Fruit fly (Drosophila melanogaster) whole organism, embryonic: ENCODE measurements around the gene lgs.

ENCODE experiments used
- Awh ChIP-seq: fragments of 200-800 bp; sonication (Bioruptor generic); IDR thresholded peaks from 2 replicates; pipeline ENCODE4, ENCODE4 v1.3.6; 2022; ENCODE audit warnings: missing biosample characterization, missing genetic modification characterization
- B-H2 ChIP-seq: fragments of 200-800 bp; sonication (Bioruptor generic); optimal IDR thresholded peaks from 2 replicates; lab custom pipeline; 2018; ENCODE audit warnings: missing biosample characterization, mild to moderate bottlenecking, missing genetic modification characterization
- BEAF-32 ChIP-seq: fragments of 200-800 bp; sonication (Bioruptor generic); optimal IDR thresholded peaks from 3 replicates; lab custom pipeline; 2017; ENCODE audit warnings: missing biosample characterization, missing genetic modification characterization, mild to moderate bottlenecking, moderate library complexity, missing genetic modification reagents
- CG1024 ChIP-seq: fragments of 200-800 bp; sonication (Bioruptor generic); IDR thresholded peaks from 2 replicates; pipeline ENCODE4 v1.3.6; 2022; ENCODE audit warnings: missing biosample characterization, missing genetic modification characterization
- CG11504 ChIP-seq: fragments of 200-800 bp; sonication (Bioruptor generic); optimal IDR thresholded peaks from 3 replicates; lab custom pipeline; 2019; ENCODE audit warnings: missing biosample characterization, mild to moderate bottlenecking, missing genetic modification characterization, moderate library complexity
- CG11723 ChIP-seq: fragments of 200-800 bp; sonication (Bioruptor generic); optimal IDR thresholded peaks from 2 replicates; lab custom pipeline; 2017; ENCODE audit warnings: missing biosample characterization, mild to moderate bottlenecking, missing genetic modification characterization
- CG12744 ChIP-seq: fragments of 200-800 bp; sonication (Bioruptor generic); optimal IDR thresholded peaks from 2 replicates; lab custom pipeline; 2016; ENCODE audit warnings: missing biosample characterization, missing genetic modification characterization
- CG15479 ChIP-seq: fragments of 200-800 bp; sonication (Bioruptor generic); optimal IDR thresholded peaks from 3 replicates; lab custom pipeline; 2019; ENCODE audit warnings: missing biosample characterization, mild to moderate bottlenecking, missing genetic modification characterization, moderate library complexity
- CG16863 ChIP-seq: fragments of 200-800 bp; sonication (Bioruptor generic); optimal IDR thresholded peaks from 3 replicates; lab custom pipeline; 2016; ENCODE audit warnings: missing biosample characterization, missing genetic modification characterization
- CG17328 ChIP-seq: fragments of 200-800 bp; sonication (Bioruptor generic); IDR thresholded peaks from 2 replicates; pipeline ENCODE4 v1.3.6; 2022; ENCODE audit warnings: missing biosample characterization, missing genetic modification characterization
- CG17361 ChIP-seq: fragments of 200-800 bp; sonication (Bioruptor generic); IDR thresholded peaks from 3 replicates; pipeline ENCODE4 v1.3.6; 2022; ENCODE audit warnings: missing biosample characterization, missing genetic modification characterization
- CG17568 ChIP-seq: fragments of 200-800 bp; sonication (Bioruptor generic); optimal IDR thresholded peaks from 2 replicates; lab custom pipeline; 2018; ENCODE audit warnings: missing biosample characterization, mild to moderate bottlenecking, missing genetic modification characterization, moderate library complexity
- CG17802 ChIP-seq: fragments of 200-800 bp; sonication (Bioruptor generic); optimal IDR thresholded peaks from 2 replicates; lab custom pipeline; 2018; ENCODE audit warnings: missing biosample characterization, mild to moderate bottlenecking, missing genetic modification characterization, moderate library complexity
- CG17829 ChIP-seq: fragments of 200-800 bp; optimal IDR thresholded peaks from 2 replicates; lab custom pipeline; 2019; ENCODE audit warnings: missing biosample characterization, mild to moderate bottlenecking, missing genetic modification characterization, moderate library complexity
- CG2120 ChIP-seq: fragments of 200-800 bp; sonication (Bioruptor generic); optimal IDR thresholded peaks from 3 replicates; lab custom pipeline; 2016; ENCODE audit warnings: missing biosample characterization, missing genetic modification characterization
- CG2199 ChIP-seq: fragments of 200-800 bp; sonication (Bioruptor generic); IDR thresholded peaks from 3 replicates; pipeline ENCODE4 v1.3.6; 2022; ENCODE audit warnings: missing biosample characterization, missing genetic modification characterization
- CG31441 ChIP-seq: fragments of 200-800 bp; sonication (Bioruptor generic); IDR thresholded peaks from 2 replicates; pipeline ENCODE4 v1.3.6; 2022; ENCODE audit warnings: missing biosample characterization, missing genetic modification characterization
- CG3163 ChIP-seq: fragments of 200-800 bp; sonication (Bioruptor generic); optimal IDR thresholded peaks from 3 replicates; lab custom pipeline; 2016; ENCODE audit warnings: missing biosample characterization, missing genetic modification characterization
- CG34224 ChIP-seq: fragments of 200-800 bp; sonication (Bioruptor generic); IDR thresholded peaks from 3 replicates; pipeline ENCODE4 v1.3.6; 2022; ENCODE audit warnings: missing biosample characterization, missing genetic modification characterization; ENCODE audit not compliant: partially characterized antibody
- CG3995 ChIP-seq: fragments of 200-800 bp; sonication (Bioruptor generic); optimal IDR thresholded peaks from 3 replicates; lab custom pipeline; 2016; ENCODE audit warnings: missing biosample characterization, missing genetic modification characterization
- CG4617 ChIP-seq: fragments of 200-800 bp; sonication (Bioruptor generic); optimal IDR thresholded peaks from 3 replicates; lab custom pipeline; 2016; ENCODE audit warnings: missing biosample characterization, missing genetic modification characterization, borderline replicate concordance
- CG6854 ChIP-seq: fragments of 200-800 bp; sonication (Bioruptor generic); optimal IDR thresholded peaks from 3 replicates; lab custom pipeline; 2017; ENCODE audit warnings: missing biosample characterization, mild to moderate bottlenecking, missing genetic modification characterization
- CG7357 ChIP-seq: fragments of 200-800 bp; sonication (Bioruptor generic); IDR thresholded peaks from 3 replicates; pipeline ENCODE4 v1.3.6; 2022; ENCODE audit warnings: missing biosample characterization, missing genetic modification characterization
- CG8089 ChIP-seq: fragments of 200-800 bp; sonication (Bioruptor generic); optimal IDR thresholded peaks from 3 replicates; lab custom pipeline; 2016; ENCODE audit warnings: missing biosample characterization, missing genetic modification characterization
- CG8290 ChIP-seq, 3 experiments: fragments of 200-800 bp; sonication (Bioruptor generic); optimal IDR thresholded peaks; 2 replicates each; lab custom pipeline; 2016 to 2019; ENCODE audit warnings: missing biosample characterization in 3 of 3, missing genetic modification characterization in 3 of 3, mild to moderate bottlenecking in 2 of 3, moderate library complexity in 1 of 3
- CG8924 ChIP-seq: fragments of 200-800 bp; optimal IDR thresholded peaks from 3 replicates; lab custom pipeline; 2019; ENCODE audit warnings: missing biosample characterization, mild to moderate bottlenecking, missing genetic modification characterization, moderate library complexity
- E2f2 ChIP-seq: fragments of 200-800 bp; sonication (Bioruptor generic); IDR thresholded peaks from 2 replicates; pipeline ENCODE4 v1.3.6; 2022; ENCODE audit warnings: missing biosample characterization, missing genetic modification characterization
- Hr3 ChIP-seq: fragments of 200-800 bp; sonication (Bioruptor generic); optimal IDR thresholded peaks from 3 replicates; lab custom pipeline; 2016; ENCODE audit warnings: missing biosample characterization, missing genetic modification characterization
- Hr39 ChIP-seq: fragments of >200 bp; optimal IDR thresholded peaks from 2 replicates; lab custom pipeline; 2017
- Lim3 ChIP-seq: fragments of 200-800 bp; sonication (Bioruptor generic); IDR thresholded peaks from 2 replicates; pipeline ENCODE4 v1.3.6; 2022; ENCODE audit warnings: missing biosample characterization, missing genetic modification characterization
- Neu2 ChIP-seq: fragments of 200-800 bp; sonication (Bioruptor generic); optimal IDR thresholded peaks from 3 replicates; lab custom pipeline; 2016; ENCODE audit warnings: missing biosample characterization, missing genetic modification characterization, borderline replicate concordance
- Oaz ChIP-seq: fragments of 200-800 bp; sonication (Bioruptor generic); IDR thresholded peaks from 2 replicates; pipeline ENCODE4 v1.3.6; 2022; ENCODE audit warnings: missing biosample characterization, missing genetic modification characterization
- Sry-δ ChIP-seq: fragments of 200-800 bp; sonication (Bioruptor generic); optimal IDR thresholded peaks from 2 replicates; lab custom pipeline; 2016; ENCODE audit warnings: missing biosample characterization, missing genetic modification characterization
- amos ChIP-seq: fragments of 200-800 bp; sonication (Bioruptor generic); IDR thresholded peaks from 2 replicates; pipeline ENCODE4 v1.3.6; 2022; ENCODE audit warnings: missing biosample characterization, missing genetic modification characterization; ENCODE audit not compliant: partially characterized antibody
- ase ChIP-seq: fragments of 200-800 bp; sonication (Bioruptor generic); IDR thresholded peaks from 3 replicates; pipeline ENCODE4 v1.3.6; 2022; ENCODE audit warnings: missing biosample characterization, missing genetic modification characterization
- bsh ChIP-seq, 2 experiments: fragments of 200-800 bp; sonication (Bioruptor generic); optimal IDR thresholded peaks; 2 replicates each; lab custom pipeline; 2017 to 2018; ENCODE audit warnings: mild to moderate bottlenecking in 2 of 2, missing biosample characterization in 2 of 2, missing genetic modification characterization in 2 of 2, moderate library complexity in 1 of 2
- dan ChIP-seq: fragments of 200-800 bp; sonication (Bioruptor generic); IDR thresholded peaks from 2 replicates; pipeline ENCODE4 v1.3.6; 2022; ENCODE audit warnings: missing biosample characterization, missing genetic modification characterization
- eyg ChIP-seq: fragments of 200-800 bp; sonication (Bioruptor generic); optimal IDR thresholded peaks from 3 replicates; lab custom pipeline; 2016; ENCODE audit warnings: missing biosample characterization, missing genetic modification characterization
- h ChIP-seq: fragments of >200 bp; optimal IDR thresholded peaks from 2 replicates; lab custom pipeline; 2017
- hbn ChIP-seq: fragments of 200-800 bp; sonication (Bioruptor generic); IDR thresholded peaks from 2 replicates; pipeline ENCODE4 v1.3.6; 2022; ENCODE audit warnings: missing biosample characterization, missing genetic modification characterization; ENCODE audit not compliant: partially characterized antibody
- row ChIP-seq: fragments of 200-800 bp; sonication (Bioruptor generic); IDR thresholded peaks from 3 replicates; pipeline ENCODE4 v1.3.6; 2022; ENCODE audit warnings: missing biosample characterization, missing genetic modification characterization
- sd ChIP-seq: fragments of 200-800 bp; sonication (Bioruptor generic); optimal IDR thresholded peaks from 3 replicates; lab custom pipeline; 2018; ENCODE audit warnings: missing biosample characterization, mild to moderate bottlenecking, missing genetic modification characterization, moderate library complexity
- sens ChIP-seq: fragments of 200-800 bp; sonication (Bioruptor generic); peaks from one replicate; lab custom pipeline; 2016; ENCODE audit warnings: missing biosample characterization, missing genetic modification characterization
- sima ChIP-seq: fragments of 200-800 bp; sonication (Bioruptor generic); optimal IDR thresholded peaks from 2 replicates; lab custom pipeline; 2016; ENCODE audit warnings: missing biosample characterization, missing genetic modification characterization
- stc ChIP-seq: fragments of 200-800 bp; sonication (Bioruptor generic); IDR thresholded peaks from 2 replicates; pipeline ENCODE4 v1.3.6; 2022; ENCODE audit warnings: missing biosample characterization, missing genetic modification characterization
- stwl ChIP-seq: fragments of 200-800 bp; sonication (Bioruptor generic); optimal IDR thresholded peaks from 3 replicates; lab custom pipeline; 2018; ENCODE audit warnings: missing biosample characterization, mild to moderate bottlenecking, missing genetic modification characterization, moderate library complexity
- trh ChIP-seq: fragments of 200-800 bp; sonication (Bioruptor generic); optimal IDR thresholded peaks from 2 replicates; lab custom pipeline; 2016; ENCODE audit warnings: missing biosample characterization, missing genetic modification characterization
- tx ChIP-seq: fragments of 200-800 bp; sonication (Bioruptor generic); optimal IDR thresholded peaks from 2 replicates; lab custom pipeline; 2016; ENCODE audit warnings: missing biosample characterization, missing genetic modification characterization

The lgs gene

DNA sequence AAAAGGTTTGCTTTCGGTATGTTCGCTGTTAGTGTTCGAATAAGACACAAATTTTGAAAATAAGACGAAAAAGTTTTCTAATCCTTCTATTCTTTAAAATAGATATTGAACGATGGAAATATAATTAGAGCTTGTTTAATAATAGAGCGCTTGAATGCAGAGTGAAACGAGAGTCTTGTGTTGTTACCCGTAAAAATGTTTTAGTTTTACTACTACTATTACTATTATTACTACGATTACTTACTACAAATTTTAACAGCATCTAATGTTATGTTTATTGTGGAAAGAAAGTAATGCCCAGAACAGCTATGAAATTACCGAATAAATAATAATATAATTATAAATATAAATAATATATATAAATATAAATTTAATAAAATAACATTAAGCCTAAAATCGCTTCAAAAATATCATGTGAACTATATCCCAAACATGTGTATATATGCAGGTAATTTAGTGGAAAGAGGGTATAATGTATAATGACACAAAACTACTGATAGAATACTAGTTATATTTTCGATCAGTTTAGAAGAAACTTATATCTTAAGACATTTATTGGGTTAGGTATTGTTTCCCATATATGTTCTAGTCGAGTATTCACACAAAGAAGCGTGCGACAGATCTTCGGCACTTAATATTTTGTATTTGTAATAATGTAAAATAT lies 23.4 kb upstream of the lgs start, which contains the start of gene CG33941 (continued):
- TF ChIP-seq CG17361 (GFP tag; lab: Robert Waterston, UW), result peak; percentile 33; the same call in 1 of the 3 replicates
- TF ChIP-seq Hr3 (GFP tag; lab: Kevin White, UChicago), result peak; percentile 19
- TF ChIP-seq CG7357 (GFP tag; lab: Robert Waterston, UW), result peak; percentile 68; the same call in 2 of the 3 replicates
- TF ChIP-seq h (lab: Kevin White, UChicago), result no peak
- TF ChIP-seq BEAF-32, result peak; percentile 35
- peak; percentile 93; the same call in 1 of the 2 replicates for TF ChIP-seq CG1024 (GFP tag; lab: Robert Waterston, UW)
- no peak for TF ChIP-seq amos (GFP tag; lab: Robert Waterston, UW)

DNA sequence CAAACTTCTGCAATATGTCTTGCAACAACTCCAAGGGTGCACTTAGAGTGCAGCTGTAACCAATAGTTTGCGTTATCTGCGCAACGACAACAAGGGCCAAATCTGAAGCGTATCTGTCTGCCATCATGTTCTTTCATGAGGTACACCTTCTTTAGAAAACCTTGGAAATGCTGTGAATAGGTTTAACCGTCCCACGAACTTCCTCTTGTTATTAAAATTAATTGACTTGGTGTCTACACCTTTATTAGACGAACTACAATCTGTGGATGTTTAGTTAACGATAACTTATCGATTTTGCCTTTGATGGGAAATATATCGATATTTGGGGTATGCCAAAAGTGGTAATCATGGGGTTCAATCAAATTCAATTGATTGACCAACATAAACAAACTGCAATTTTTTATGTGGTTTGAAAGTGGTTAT lies 22.8 kb upstream of the lgs start, which contains the start of gene Taf3:
Taf3 (minus strand) TSS at position 286 of the 423 bp plus-strand sequence.
- TF ChIP-seq CG11723 (peak; percentile 41), CG3995 (peak; percentile 16), CG17328 (no peak), CG16863 (no peak), trh (GFP tag; lab: Kevin White, UChicago) (no peak), sd (tag; lab: Kevin White, UChicago) (no peak), dan (GFP tag; lab: Robert Waterston, UW) (no peak), ase (no peak), CG34224 (GFP tag; lab: Robert Waterston, UW) (peak; percentile 69), CG17802 (tag; lab: Kevin White, UChicago) (peak; percentile 89), Sry-δ (peak; percentile 74), sens (GFP tag; lab: Kevin White, UChicago) (peak; percentile 36), hbn (no peak; the same call in 1 of the 2 replicates), CG6854 (no peak), CG4617 (GFP tag; lab: Kevin White, UChicago) (peak; percentile 59), CG2120 (GFP tag; lab: Kevin White, UChicago) (peak; percentile 16), CG8290 (GFP tag; optimal IDR thresholded peaks at IDR 0.05; lab: Kevin White, UChicago) (no peak), CG8290 (tag; optimal IDR thresholded peaks at IDR 0.05; lab: Kevin White, UChicago) (peak; percentile 21 to 53), sima (no peak), CG12744 (no peak), CG3163 (GFP tag; lab: Kevin White, UChicago) (no peak), tx (GFP tag; lab: Kevin White, UChicago) (no peak), CG2199 (GFP tag; lab: Robert Waterston, UW) (0 out of 3 replicates have a peak, but pooled peaks have one; percentile 40), Hr39 (lab: Kevin White, UChicago) (no peak), Awh (GFP tag; lab: Robert Waterston, UW) (no peak), CG8089 (GFP tag; lab: Kevin White, UChicago) (peak; percentile 38), CG8924 (no peak), E2f2 (GFP tag; lab: Robert Waterston, UW) (peak; percentile 16; the same call in 1 of the 2 replicates), Oaz (no peak), bsh (GFP tag; optimal IDR thresholded peaks at IDR 0.05; lab: Kevin White, UChicago) (no peak), B-H2 (GFP tag; lab: Kevin White, UChicago) (no peak), eyg (no peak), CG11504 (no peak), stc (GFP tag; lab: Robert Waterston, UW) (no peak), CG15479 (GFP tag; lab: Kevin White, UChicago) (peak; percentile 75), CG1024 (GFP tag; lab: Robert Waterston, UW) (peak; percentile 84), Neu2 (GFP tag; lab: Kevin White, UChicago) (peak; percentile 92), Lim3 (GFP tag; lab: Robert Waterston, UW) (no peak), CG31441 (no peak), stwl (tag; lab: Kevin White, UChicago) (peak; percentile 34), CG17568 (GFP tag; lab: Kevin White, UChicago) (peak; percentile 3), row (peak; percentile 54), CG17829 (tag; lab: Kevin White, UChicago) (no peak)
